Fruit fly (Drosophila melanogaster) whole organism, embryonic: ENCODE data around the gene CG42553.

Experiments
- CG10654 ChIP-seq: fragments of 200-800 bp; sonication (Bioruptor generic); optimal IDR thresholded peaks from 2 replicates; lab custom pipeline; 2016; ENCODE audit warnings: missing biosample characterization, missing genetic modification characterization
- CG13287 ChIP-seq: fragments of 200-800 bp; sonication (Bioruptor generic); IDR thresholded peaks from 2 replicates; pipeline ENCODE4 v1.3.6; 2022; ENCODE audit warnings: missing biosample characterization, missing genetic modification characterization; ENCODE audit not compliant: partially characterized antibody
- CG13894 ChIP-seq: fragments of 200-800 bp; sonication (Bioruptor generic); optimal IDR thresholded peaks from 3 replicates; lab custom pipeline; 2018; ENCODE audit warnings: missing biosample characterization, mild to moderate bottlenecking, missing genetic modification characterization, moderate library complexity
- CG14441 ChIP-seq: fragments of 200-800 bp; sonication (Bioruptor generic); IDR thresholded peaks from 2 replicates; pipeline ENCODE4 v1.3.6; 2022; ENCODE audit warnings: missing biosample characterization, missing genetic modification characterization
- CG1529 ChIP-seq: fragments of 200-800 bp; sonication (Bioruptor generic); optimal IDR thresholded peaks from 3 replicates; lab custom pipeline; 2018; ENCODE audit warnings: missing biosample characterization, missing genetic modification characterization
- CG15479 ChIP-seq: fragments of 200-800 bp; sonication (Bioruptor generic); optimal IDR thresholded peaks from 3 replicates; lab custom pipeline; 2019; ENCODE audit warnings: missing biosample characterization, mild to moderate bottlenecking, missing genetic modification characterization, moderate library complexity
- CG15696 ChIP-seq: fragments of 200-800 bp; sonication (Bioruptor generic); optimal IDR thresholded peaks from 2 replicates; lab custom pipeline; 2019; ENCODE audit warnings: missing biosample characterization, mild to moderate bottlenecking, missing genetic modification characterization, moderate library complexity
- CG1602 ChIP-seq: fragments of 200-800 bp; sonication (Bioruptor generic); optimal IDR thresholded peaks from 3 replicates; lab custom pipeline; 2016; ENCODE audit warnings: missing biosample characterization, missing genetic modification characterization
- CG16779 ChIP-seq: fragments of 200-800 bp; sonication (Bioruptor generic); IDR thresholded peaks from 2 replicates; pipeline ENCODE4 v1.3.6; 2022; ENCODE audit warnings: missing biosample characterization, missing genetic modification characterization
- CG17328 ChIP-seq: fragments of 200-800 bp; sonication (Bioruptor generic); IDR thresholded peaks from 2 replicates; pipeline ENCODE4 v1.3.6; 2022; ENCODE audit warnings: missing biosample characterization, missing genetic modification characterization
- CG18011 ChIP-seq: fragments of 200-800 bp; sonication (Bioruptor generic); optimal IDR thresholded peaks from 2 replicates; lab custom pipeline; 2017; ENCODE audit warnings: missing biosample characterization, missing genetic modification characterization, mild to moderate bottlenecking, moderate library complexity, missing genotype
- CG18599 ChIP-seq: fragments of 200-800 bp; sonication (Bioruptor generic); optimal IDR thresholded peaks from 3 replicates; lab custom pipeline; 2017; ENCODE audit warnings: missing biosample characterization, missing genetic modification characterization, mild to moderate bottlenecking, moderate library complexity, missing genetic modification reagents
- CG18764 ChIP-seq: fragments of 200-800 bp; sonication (Bioruptor generic); optimal IDR thresholded peaks from 3 replicates; lab custom pipeline; 2016; ENCODE audit warnings: missing biosample characterization, missing genetic modification characterization
- CG30403 ChIP-seq: fragments of 200-800 bp; sonication (Bioruptor generic); optimal IDR thresholded peaks from 3 replicates; lab custom pipeline; 2016; ENCODE audit warnings: missing biosample characterization, missing genetic modification characterization
- CG30431 ChIP-seq: fragments of 200-800 bp; sonication (Bioruptor generic); optimal IDR thresholded peaks from 2 replicates; lab custom pipeline; 2017; ENCODE audit warnings: missing biosample characterization, missing genetic modification characterization
- CG3065 ChIP-seq: fragments of 200-800 bp; sonication (Bioruptor generic); optimal IDR thresholded peaks from 2 replicates; lab custom pipeline; 2016; ENCODE audit warnings: missing biosample characterization, missing genetic modification characterization
- CG3726 ChIP-seq: fragments of 200-800 bp; sonication (Bioruptor generic); IDR thresholded peaks from 3 replicates; pipeline ENCODE4, ENCODE4 v1.3.6; 2022; ENCODE audit warnings: missing biosample characterization, missing genetic modification characterization
- CG4424 ChIP-seq: fragments of 200-800 bp; sonication (Bioruptor generic); optimal IDR thresholded peaks from 3 replicates; lab custom pipeline; 2016; ENCODE audit warnings: missing biosample characterization, missing genetic modification characterization
- CG7745 ChIP-seq: fragments of 200-800 bp; sonication (Bioruptor generic); optimal IDR thresholded peaks from 2 replicates; lab custom pipeline; 2018; ENCODE audit warnings: missing biosample characterization, mild to moderate bottlenecking, missing genetic modification characterization, moderate library complexity
- CG8359 ChIP-seq: fragments of 200-800 bp; sonication (Bioruptor generic); optimal IDR thresholded peaks from 2 replicates; lab custom pipeline; 2017; ENCODE audit warnings: missing biosample characterization, mild to moderate bottlenecking, missing genetic modification characterization, borderline replicate concordance
- CHES-1-like ChIP-seq: fragments of 200-800 bp; sonication (Bioruptor generic); optimal IDR thresholded peaks from 2 replicates; lab custom pipeline; 2016; ENCODE audit warnings: missing biosample characterization, missing genetic modification characterization
- Dip2 ChIP-seq: fragments of 200-800 bp; sonication (Bioruptor generic); IDR thresholded peaks from 2 replicates; pipeline ENCODE4 v1.3.6; 2022; ENCODE audit warnings: missing biosample characterization, missing genetic modification characterization
- Dll ChIP-seq: fragments of 200-800 bp; sonication (Bioruptor generic); IDR thresholded peaks from 4 replicates; pipeline ENCODE4 v1.3.6; 2022; ENCODE audit warnings: missing biosample characterization, missing genetic modification characterization; ENCODE audit not compliant: partially characterized antibody
- Doc3 ChIP-seq: fragments of 200-800 bp; sonication (Bioruptor generic); IDR thresholded peaks from 3 replicates; pipeline ENCODE4 v1.3.6; 2022; ENCODE audit warnings: missing biosample characterization, missing genetic modification characterization; ENCODE audit not compliant: partially characterized antibody
- Dp ChIP-seq: fragments of 200-800 bp; sonication (Bioruptor generic); optimal IDR thresholded peaks from 2 replicates; lab custom pipeline; 2018; ENCODE audit warnings: missing biosample characterization, mild to moderate bottlenecking, missing genetic modification characterization, moderate library complexity
- H2.0 ChIP-seq: fragments of 200-800 bp; sonication (Bioruptor generic); IDR thresholded peaks from 2 replicates; pipeline ENCODE4 v1.3.6; 2022; ENCODE audit warnings: missing biosample characterization, missing genetic modification characterization
- HLHmδ ChIP-seq: fragments of 200-800 bp; sonication (Bioruptor generic); optimal IDR thresholded peaks from 2 replicates; lab custom pipeline; 2018; ENCODE audit warnings: missing biosample characterization, mild to moderate bottlenecking, missing genetic modification characterization, moderate library complexity
- Lhr ChIP-seq: fragments of 200-800 bp; sonication (Bioruptor generic); optimal IDR thresholded peaks from 3 replicates; lab custom pipeline; 2017; ENCODE audit warnings: mild to moderate bottlenecking, missing biosample characterization, missing genetic modification reagents, missing genetic modification characterization
- Lpt ChIP-seq: fragments of >200 bp; optimal IDR thresholded peaks from 2 replicates; lab custom pipeline; 2018; ENCODE audit warnings: missing biosample characterization, missing genetic modification characterization
- PHDP ChIP-seq: fragments of 200-800 bp; sonication (Bioruptor generic); optimal IDR thresholded peaks from 3 replicates; lab custom pipeline; 2018; ENCODE audit warnings: missing biosample characterization, mild to moderate bottlenecking, missing genetic modification characterization, moderate library complexity
- Scr ChIP-seq: fragments of 200-800 bp; sonication (Bioruptor generic); IDR thresholded peaks from 2 replicates; pipeline ENCODE4 v1.3.6; 2022; ENCODE audit warnings: missing biosample characterization, missing genetic modification characterization; ENCODE audit not compliant: partially characterized antibody
- Vsx1 ChIP-seq: fragments of 200-800 bp; sonication (Bioruptor generic); optimal IDR thresholded peaks from 2 replicates; lab custom pipeline; 2017; ENCODE audit warnings: missing biosample characterization, mild to moderate bottlenecking, missing genetic modification characterization, missing genetic modification reagents
- cg ChIP-seq: fragments of 200-800 bp; sonication (Bioruptor generic); optimal IDR thresholded peaks from 3 replicates; lab custom pipeline; 2019; ENCODE audit warnings: missing biosample characterization, mild to moderate bottlenecking, missing genetic modification characterization, moderate library complexity
- chif ChIP-seq, 2 experiments: fragments of 200-800 bp; sonication (Bioruptor generic); optimal IDR thresholded peaks; 3 replicates each; lab custom pipeline; 2016; ENCODE audit warnings: missing biosample characterization in 2 of 2, missing genetic modification characterization in 2 of 2
- ci ChIP-seq: fragments of 200-800 bp; sonication (Bioruptor generic); IDR thresholded peaks from 3 replicates; pipeline ENCODE4 v1.3.6; 2022; ENCODE audit warnings: missing biosample characterization, missing genetic modification characterization
- dan ChIP-seq: fragments of 200-800 bp; sonication (Bioruptor generic); IDR thresholded peaks from 2 replicates; pipeline ENCODE4 v1.3.6; 2022; ENCODE audit warnings: missing biosample characterization, missing genetic modification characterization
- dmrt11E ChIP-seq: fragments of 200-800 bp; sonication (Bioruptor generic); optimal IDR thresholded peaks from 3 replicates; lab custom pipeline; 2018; ENCODE audit warnings: missing biosample characterization, mild to moderate bottlenecking, missing genetic modification characterization, moderate library complexity
- fd96Cb ChIP-seq: fragments of 200-800 bp; sonication (Bioruptor generic); optimal IDR thresholded peaks from 2 replicates; lab custom pipeline; 2018; ENCODE audit warnings: missing biosample characterization, mild to moderate bottlenecking, missing genetic modification characterization, moderate library complexity
- nerfin-2 ChIP-seq: fragments of 200-800 bp; sonication (Bioruptor generic); IDR thresholded peaks from 2 replicates; pipeline ENCODE4 v1.3.6; 2022; ENCODE audit warnings: missing biosample characterization, missing genetic modification characterization; ENCODE audit not compliant: partially characterized antibody
- nom ChIP-seq: fragments of 200-800 bp; sonication (Bioruptor generic); optimal IDR thresholded peaks from 2 replicates; lab custom pipeline; 2017; ENCODE audit warnings: missing biosample characterization, missing genetic modification characterization, mild to moderate bottlenecking, moderate library complexity, missing genetic modification reagents
- psq ChIP-seq: fragments of 200-800 bp; sonication (Bioruptor generic); optimal IDR thresholded peaks from 2 replicates; lab custom pipeline; 2017; ENCODE audit warnings: missing biosample characterization, missing genetic modification characterization
- pzg ChIP-seq: fragments of 200-800 bp; sonication (Bioruptor generic); optimal IDR thresholded peaks from 3 replicates; lab custom pipeline; 2018; ENCODE audit warnings: missing biosample characterization, mild to moderate bottlenecking, missing genetic modification characterization, moderate library complexity
- repo ChIP-seq: fragments of 200-800 bp; sonication (Bioruptor generic); optimal IDR thresholded peaks from 2 replicates; lab custom pipeline; 2016; ENCODE audit warnings: missing biosample characterization, missing genetic modification characterization
- row ChIP-seq: fragments of 200-800 bp; sonication (Bioruptor generic); IDR thresholded peaks from 3 replicates; pipeline ENCODE4 v1.3.6; 2022; ENCODE audit warnings: missing biosample characterization, missing genetic modification characterization
- scrt ChIP-seq: fragments of 200-800 bp; sonication (Bioruptor generic); optimal IDR thresholded peaks from 2 replicates; lab custom pipeline; 2018; ENCODE audit warnings: missing biosample characterization, mild to moderate bottlenecking, missing genetic modification characterization, moderate library complexity
- shn ChIP-seq: fragments of 200-800 bp; sonication (Bioruptor generic); optimal IDR thresholded peaks from 3 replicates; lab custom pipeline; 2016; ENCODE audit warnings: missing biosample characterization, missing genetic modification characterization
- stc ChIP-seq: fragments of 200-800 bp; sonication (Bioruptor generic); IDR thresholded peaks from 2 replicates; pipeline ENCODE4 v1.3.6; 2022; ENCODE audit warnings: missing biosample characterization, missing genetic modification characterization
- stwl ChIP-seq: fragments of 200-800 bp; sonication (Bioruptor generic); optimal IDR thresholded peaks from 3 replicates; lab custom pipeline; 2018; ENCODE audit warnings: missing biosample characterization, mild to moderate bottlenecking, missing genetic modification characterization, moderate library complexity
- zf30C ChIP-seq: fragments of 200-800 bp; sonication (Bioruptor generic); optimal IDR thresholded peaks from 3 replicates; lab custom pipeline; 2018; ENCODE audit warnings: missing biosample characterization, mild to moderate bottlenecking, missing genetic modification characterization

Gene CG42553

dm6 chr3L:805642-806218 is 28.2 kb upstream of the CG42553 start (continued):
- peak; percentile 70 for TF ChIP-seq CG18599
- peak; percentile 37 for TF ChIP-seq scrt
- peak; percentile 58 for TF ChIP-seq CHES-1-like (GFP tag; lab: Kevin White, UChicago)
- no peak for TF ChIP-seq zf30C (GFP tag; lab: Kevin White, UChicago)
- peak; percentile 45; the same call in 1 of the 3 replicates for TF ChIP-seq row (GFP tag; lab: Robert Waterston, UW)
- no peak for TF ChIP-seq Scr (GFP tag; lab: Robert Waterston, UW)
- no peak for TF ChIP-seq CG30431 (GFP tag; lab: Kevin White, UChicago)
- TF ChIP-seq Dip2 (GFP tag; lab: Robert Waterston, UW) = no peak
- TF ChIP-seq Lhr = no peak
- TF ChIP-seq nom (GFP tag; lab: Kevin White, UChicago) = no peak
- TF ChIP-seq H2.0 (GFP tag; lab: Robert Waterston, UW) = peak; percentile 35; the same call in 1 of the 2 replicates
- TF ChIP-seq psq (GFP tag; lab: Kevin White, UChicago) = no peak
- TF ChIP-seq CG7745 (tag; lab: Kevin White, UChicago) = no peak
- TF ChIP-seq CG17328 (GFP tag; lab: Robert Waterston, UW) = peak; percentile 72
- TF ChIP-seq dmrt11E (tag; lab: Kevin White, UChicago) = peak; percentile 75
- TF ChIP-seq CG10654 (GFP tag; lab: Kevin White, UChicago) = peak; percentile 55
- TF ChIP-seq dan (GFP tag; lab: Robert Waterston, UW) = no peak
- TF ChIP-seq CG30403 = peak; percentile 57
- TF ChIP-seq repo = peak; percentile 40
- TF ChIP-seq pzg (GFP tag; lab: Kevin White, UChicago) = no peak
- TF ChIP-seq cg = no peak
- TF ChIP-seq stwl (tag; lab: Kevin White, UChicago) = no peak
- no peak for TF ChIP-seq HLHmδ (GFP tag; lab: Kevin White, UChicago)
- TF ChIP-seq CG4424 (GFP tag; lab: Kevin White, UChicago) = peak; percentile 71
- TF ChIP-seq Doc3 = no peak
- TF ChIP-seq CG18011 (GFP tag; lab: Kevin White, UChicago) = no peak
- no peak for TF ChIP-seq Dll (GFP tag; lab: Robert Waterston, UW)
- TF ChIP-seq shn (GFP tag; lab: Kevin White, UChicago) = no peak
- peak; percentile 49 to 62 for TF ChIP-seq chif (GFP tag; optimal IDR thresholded peaks at IDR 0.05; lab: Kevin White, UChicago)
- no peak for TF ChIP-seq CG8359 (GFP tag; lab: Kevin White, UChicago)
- TF ChIP-seq stc (GFP tag; lab: Robert Waterston, UW) = peak; percentile 66; the same call in 1 of the 2 replicates
- no peak for TF ChIP-seq Dp (GFP tag; lab: Kevin White, UChicago)
- TF ChIP-seq CG18764 = peak; percentile 36
- peak; percentile 20 for TF ChIP-seq CG1602 (GFP tag; lab: Kevin White, UChicago)
- no peak for TF ChIP-seq CG16779 (GFP tag; lab: Robert Waterston, UW)
- TF ChIP-seq nerfin-2 (GFP tag; lab: Robert Waterston, UW) = no peak
- TF ChIP-seq CG13287 (GFP tag; lab: Robert Waterston, UW) = no peak
- TF ChIP-seq CG3726 (GFP tag; lab: Robert Waterston, UW) = peak; percentile 56; the same call in 1 of the 3 replicates
- TF ChIP-seq CG14441 (GFP tag; lab: Robert Waterston, UW) = no peak
- no peak for TF ChIP-seq CG13894 (tag; lab: Kevin White, UChicago)
- TF ChIP-seq CG15479 (GFP tag; lab: Kevin White, UChicago) = no peak
- TF ChIP-seq Lpt (GFP tag; lab: Kevin White, UChicago) = no peak
- TF ChIP-seq fd96Cb (tag; lab: Kevin White, UChicago) = peak; percentile 62
- TF ChIP-seq ci = peak; percentile 68
- TF ChIP-seq Vsx1 (GFP tag; lab: Kevin White, UChicago) = peak; percentile 25
- TF ChIP-seq PHDP (tag; lab: Kevin White, UChicago) = peak; percentile 39
- TF ChIP-seq CG1529 (GFP tag; lab: Kevin White, UChicago) = peak; percentile 50
- TF ChIP-seq CG3065 (GFP tag; lab: Kevin White, UChicago) = no peak
- no peak for TF ChIP-seq CG15696 (tag; lab: Kevin White, UChicago)
